Worm (Caenorhabditis elegans) whole organism, L3 larva: ENCODE measurements around the gene rps-21.

Experiments
- nfya-1 ChIP-seq: sonication (generic microtip); optimal IDR thresholded peaks from 2 replicates; lab custom pipeline; 2017; ENCODE audit warnings: missing genetic modification characterization, mild to moderate bottlenecking, missing compliant biosample characterization, antibody characterized with exemption, moderate library complexity; ENCODE audit not compliant: insufficient read depth
- nhr-12 ChIP-seq: fragments of 150-350 bp; optimal IDR thresholded peaks from 2 replicates; lab custom pipeline; 2014; ENCODE audit warnings: missing biosample characterization, missing genetic modification characterization
- pha-4 ChIP-seq: fragments of 150-350 bp; optimal IDR thresholded peaks from 2 replicates; lab custom pipeline; 2014; ENCODE audit warnings: missing biosample characterization, missing genetic modification reagents, missing genetic modification characterization
- pqm-1 ChIP-seq: fragments of 150-350 bp; optimal IDR thresholded peaks from 2 replicates; lab custom pipeline; 2017; ENCODE audit warnings: missing biosample characterization, missing genetic modification characterization, inconsistent platforms
- unc-62 ChIP-seq: fragments of 150-350 bp; sonication (generic microtip); optimal IDR thresholded peaks from 4 replicates; lab custom pipeline; 2014; ENCODE audit warnings: missing biosample characterization, missing genetic modification reagents, missing genetic modification characterization

DNA sequence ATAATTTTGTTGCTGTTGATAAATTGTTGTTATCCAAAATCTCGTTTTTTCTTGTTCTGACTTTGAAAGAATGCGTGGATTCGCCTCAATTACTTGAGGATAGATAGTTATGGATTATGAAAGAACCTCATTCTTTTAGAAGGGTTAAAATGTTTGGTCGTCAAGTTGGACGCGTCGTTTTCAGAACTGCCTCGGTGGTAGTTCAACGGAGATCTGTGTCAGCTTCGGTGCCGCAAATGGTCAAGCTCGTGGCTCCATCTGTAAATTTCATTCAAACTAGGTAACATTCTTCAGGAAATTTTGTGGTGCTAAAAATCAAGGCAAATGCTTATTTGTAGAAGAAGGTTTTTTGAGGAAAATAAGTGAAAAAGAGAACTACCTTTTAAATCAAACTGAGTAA is 8.8 kb downstream of the rps-21 start, which contains the start of gene ndab-2:
- TF ChIP-seq pqm-1 (tag; lab: Kevin White, UChicago) (no peak), nhr-12 (no peak), nfya-1 (tag; lab: Kevin White, UChicago) (no peak), pha-4 (tag; lab: Kevin White, UChicago) (no peak), unc-62 (GFP tag; lab: Kevin White, UChicago) (no peak)
